Worm (Caenorhabditis elegans): ENCODE measurements around the gene F35F11.2.

ce11 chrIV:4025923-4026322, 14.2 kb upstream of the F35F11.2 start:
- TF ChIP-seq blmp-1 (tag; optimal IDR thresholded peaks at IDR 0.05) = peak; percentile 4
- TF ChIP-seq irx-1 (tag; optimal IDR thresholded peaks at IDR 0.05) = peak; percentile 20
- TF ChIP-seq elt-2 (tag; optimal IDR thresholded peaks at IDR 0.05) = no peak
- no peak for TF ChIP-seq unc-130 (tag; optimal IDR thresholded peaks at IDR 0.05)
- TF ChIP-seq nhr-71 (tag; optimal IDR thresholded peaks at IDR 0.05) = peak; percentile 82
- peak; percentile 1 to 14 for TF ChIP-seq efl-1 (optimal IDR thresholded peaks at IDR 0.05)
- TF ChIP-seq efl-1 (GFP tag; optimal IDR thresholded peaks at IDR 0.05 in 1 of 2) = peak; percentile 25 to 91
- no peak for TF ChIP-seq nhr-28 (tag; optimal IDR thresholded peaks at IDR 0.05)
- TF ChIP-seq ceh-88 (GFP tag; IDR thresholded peaks at IDR 0.05) = no peak
- TF ChIP-seq isw-1 (GFP tag; IDR thresholded peaks at IDR 0.05) = no peak
- TF ChIP-seq mdl-1 (tag; optimal IDR thresholded peaks at IDR 0.05) = peak; percentile 53 to 94
- TF ChIP-seq nhr-11 (tag; optimal IDR thresholded peaks at IDR 0.05) = no peak
- no peak for TF ChIP-seq tlp-1 (tag; optimal IDR thresholded peaks at IDR 0.05)
- TF ChIP-seq mep-1 (tag; optimal IDR thresholded peaks at IDR 0.05) = peak; percentile 65
